Worm (Caenorhabditis elegans): ENCODE data around the gene paf-2.

The paf-2 gene

DNA sequence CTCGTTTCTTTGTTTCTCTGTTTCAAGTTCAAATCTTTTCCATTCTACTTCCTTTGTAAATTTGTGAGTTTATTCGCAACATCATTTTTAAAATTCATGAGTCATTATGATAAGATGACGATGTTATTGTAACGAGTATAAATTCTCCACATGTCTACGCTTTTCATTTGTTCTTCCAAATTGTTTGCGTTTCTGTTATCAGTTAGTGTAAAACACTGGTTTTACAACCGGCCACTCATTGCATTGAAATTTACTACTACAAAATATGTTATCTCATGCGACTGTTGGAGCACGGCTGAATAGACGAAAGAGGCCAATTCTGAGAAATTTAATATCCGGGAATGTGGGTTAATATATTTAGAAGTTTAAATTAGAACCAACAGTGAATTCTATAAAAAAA lies 15.2 kb downstream of the paf-2 start, which contains the start of gene C52B9.19:
C52B9.19 (plus strand) TSS at position 176 of the 400 bp plus-strand sequence.
- TF ChIP-seq ham-2 (GFP tag; optimal IDR thresholded peaks at IDR 0.05) (no peak), ceh-43 (GFP tag; optimal IDR thresholded peaks at IDR 0.05) (no peak), flh-1 (GFP tag; optimal IDR thresholded peaks at IDR 0.05) (no peak)

- no peak for TF ChIP-seq mep-1 (tag; optimal IDR thresholded peaks at IDR 0.05)
- peak; percentile 88 for TF ChIP-seq hlh-1 (tag; optimal IDR thresholded peaks at IDR 0.05)
- TF ChIP-seq unc-62 (GFP tag; optimal IDR thresholded peaks at IDR 0.05): peak; percentile 36
- TF ChIP-seq unc-120 (tag; optimal IDR thresholded peaks at IDR 0.05; ENCODE audit: poor library complexity, severe bottlenecking): peak; percentile 47
These were observed 18.2 kb downstream of the paf-2 start, which contains the start of the genes twk-28 and ets-9 for ce11 chrX:4279294-4279782. twk-28 (minus strand) TSS chrX:4279344. ets-9 (plus strand) TSS chrX:4279703.

DNA sequence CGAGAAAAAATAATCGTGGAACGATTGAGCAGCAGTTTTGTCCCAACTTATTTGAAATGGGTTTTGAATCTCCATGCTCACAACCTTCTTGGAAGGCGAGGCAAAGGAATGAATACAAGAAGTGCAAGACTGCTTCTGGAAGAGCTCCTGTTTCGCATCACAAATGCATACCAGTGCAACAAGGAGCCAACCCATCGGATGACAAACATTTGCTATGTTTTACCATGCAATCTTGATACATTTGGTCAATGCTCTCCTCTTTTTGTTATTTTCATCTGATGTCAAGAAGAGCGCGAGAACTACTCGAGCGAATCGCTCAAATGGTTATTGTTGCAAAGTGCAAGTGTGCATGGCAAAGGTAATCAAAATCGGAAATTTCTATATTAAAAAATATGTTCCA lies 23.4 kb downstream of the paf-2 start, which contains the start of gene mec-18:
mec-18 (minus strand) TSS at position 101 of the 400 bp plus-strand sequence.
- TF ChIP-seq elt-3 (tag; optimal IDR thresholded peaks at IDR 0.05) (no peak), snpc-4 (tag; optimal IDR thresholded peaks at IDR 0.05) (no peak), lin-13 (tag; optimal IDR thresholded peaks at IDR 0.05) (no peak), unc-62 (GFP tag; optimal IDR thresholded peaks at IDR 0.05) (no peak), zip-8 (tag; optimal IDR thresholded peaks at IDR 0.05) (no peak), unc-120 (tag; optimal IDR thresholded peaks at IDR 0.05; ENCODE audit: poor library complexity, severe bottlenecking) (no peak), nhr-12 (tag; optimal IDR thresholded peaks at IDR 0.05) (no peak), hlh-1 (tag; optimal IDR thresholded peaks at IDR 0.05) (no peak), sptf-1 (tag; optimal IDR thresholded peaks at IDR 0.05) (no peak), ceh-39 (tag; optimal IDR thresholded peaks at IDR 0.05) (no peak), ces-1 (GFP tag; optimal IDR thresholded peaks at IDR 0.05) (no peak), tbx-8 (GFP tag; optimal IDR thresholded peaks at IDR 0.05) (no peak)

ce11 chrX:4273614-4274013 lies 23.9 kb downstream of the paf-2 start, which contains the start of gene C52B9.10:
C52B9.10 (plus strand) TSS chrX:4273914.
- no peak for TF ChIP-seq nhr-2 (tag; optimal IDR thresholded peaks at IDR 0.05)
- TF ChIP-seq unc-39 (tag; optimal IDR thresholded peaks at IDR 0.05): no peak
- TF ChIP-seq unc-120 (tag; optimal IDR thresholded peaks at IDR 0.05; ENCODE audit: poor library complexity, severe bottlenecking): no peak
- no peak for TF ChIP-seq ztf-11 (tag; optimal IDR thresholded peaks at IDR 0.05)
- TF ChIP-seq lsy-2 (tag; optimal IDR thresholded peaks at IDR 0.05): no peak
- no peak for TF ChIP-seq ceh-43 (GFP tag; optimal IDR thresholded peaks at IDR 0.05)
- TF ChIP-seq elt-1 (tag; optimal IDR thresholded peaks at IDR 0.05; ENCODE audit: borderline replicate concordance, insufficient read depth): no peak
- TF ChIP-seq hlh-1 (tag; optimal IDR thresholded peaks at IDR 0.05): no peak
- TF ChIP-seq M03D4.4 (tag; optimal IDR thresholded peaks at IDR 0.05): no peak
- TF ChIP-seq ceh-83 (GFP tag; optimal IDR thresholded peaks at IDR 0.05): no peak
- TF ChIP-seq nhr-237 (tag; optimal IDR thresholded peaks at IDR 0.05): no peak
- no peak for TF ChIP-seq nhr-12 (tag; optimal IDR thresholded peaks at IDR 0.05)
- no peak for TF ChIP-seq sptf-1 (tag; optimal IDR thresholded peaks at IDR 0.05)
- no peak for TF ChIP-seq ces-1 (GFP tag; optimal IDR thresholded peaks at IDR 0.05)

DNA sequence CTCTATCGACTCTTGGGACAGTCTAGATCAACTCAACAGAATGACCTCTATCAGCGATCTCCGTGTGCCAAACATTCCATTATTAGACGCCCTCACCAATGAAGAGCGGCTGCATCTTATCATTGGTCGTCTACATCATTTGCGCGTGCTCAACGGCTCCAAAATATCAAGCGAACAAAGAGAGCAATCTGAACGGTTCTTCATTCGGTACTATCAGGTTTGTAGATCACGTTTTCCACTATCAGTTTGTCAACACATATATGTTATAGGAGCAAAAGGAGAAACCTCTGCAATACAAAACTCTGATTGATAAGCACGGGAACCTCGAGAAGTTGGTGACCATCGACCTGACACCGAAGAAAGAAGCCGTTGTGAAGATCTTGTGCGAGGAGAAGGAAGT lies 29.1 kb downstream of the paf-2 start:
- no peak for TF ChIP-seq nhr-28 (tag; optimal IDR thresholded peaks at IDR 0.05)
- no peak for TF ChIP-seq cnd-1 (tag; optimal IDR thresholded peaks at IDR 0.05)
- no peak for TF ChIP-seq blmp-1 (tag; optimal IDR thresholded peaks at IDR 0.05)
- TF ChIP-seq zip-8 (tag; optimal IDR thresholded peaks at IDR 0.05): no peak
- TF ChIP-seq tbx-8 (GFP tag; optimal IDR thresholded peaks at IDR 0.05): no peak

ce11 chrX:4266178-4266931 lies 31.2 kb downstream of the paf-2 start:
- TF ChIP-seq unc-39 (tag; optimal IDR thresholded peaks at IDR 0.05) (no peak), zip-8 (tag; optimal IDR thresholded peaks at IDR 0.05) (no peak), nhr-76 (tag; optimal IDR thresholded peaks at IDR 0.05) (no peak), ceh-83 (GFP tag; optimal IDR thresholded peaks at IDR 0.05) (no peak), snpc-4 (tag; optimal IDR thresholded peaks at IDR 0.05) (no peak), mab-5 (tag; optimal IDR thresholded peaks at IDR 0.05) (peak; percentile 72), nhr-2 (tag; optimal IDR thresholded peaks at IDR 0.05) (no peak), hlh-1 (tag; optimal IDR thresholded peaks at IDR 0.05) (peak; percentile 64), lsy-2 (tag; optimal IDR thresholded peaks at IDR 0.05) (no peak), blmp-1 (tag; optimal IDR thresholded peaks at IDR 0.05) (no peak), ces-1 (GFP tag; optimal IDR thresholded peaks at IDR 0.05) (no peak), nhr-12 (tag; optimal IDR thresholded peaks at IDR 0.05) (no peak), sptf-1 (tag; optimal IDR thresholded peaks at IDR 0.05) (no peak), tbx-8 (GFP tag; optimal IDR thresholded peaks at IDR 0.05) (no peak), flh-1 (GFP tag; optimal IDR thresholded peaks at IDR 0.05) (no peak), nhr-28 (tag; optimal IDR thresholded peaks at IDR 0.05) (no peak), sem-2 (GFP tag; optimal IDR thresholded peaks at IDR 0.05) (no peak), ceh-43 (GFP tag; optimal IDR thresholded peaks at IDR 0.05) (no peak), unc-62 (GFP tag; optimal IDR thresholded peaks at IDR 0.05) (peak; percentile 75), drap-1 (GFP tag; optimal IDR thresholded peaks at IDR 0.05) (no peak), bed-3 (GFP tag; optimal IDR thresholded peaks at IDR 0.05) (no peak)

All from whole organism, mixed stage, embryonic.